Fruit fly (Drosophila melanogaster): Measurements from ENCODE around the gene CG42637.
A peak's percentile ranks its signal among the peaks of the same experiment; 100 is the strongest.

Gene CG42637

dm6 chr3L:19804908-19805307 lies 11.5 kb upstream of the CG42637 start, which contains the start of the genes TORIP and Ccdc58:
Gene TORIP, minus strand, starts transcription at chr3L:19805080.
Gene Ccdc58, plus strand, starts transcription at chr3L:19805181.
- no peak for TF ChIP-seq rn (GFP tag; IDR thresholded peaks at IDR 0.05)
- no peak for TF ChIP-seq gl (tag; optimal IDR thresholded peaks at IDR 0.05)
- TF ChIP-seq CG4496 (GFP tag; IDR thresholded peaks at IDR 0.05), result no peak
- no peak for TF ChIP-seq Ets98B (GFP tag; IDR thresholded peaks at IDR 0.05)
- TF ChIP-seq CG10348 (GFP tag; IDR thresholded peaks at IDR 0.05), result no peak
- TF ChIP-seq CG34367 (tag; optimal IDR thresholded peaks at IDR 0.05), result no peak
- TF ChIP-seq CG8159 (tag; optimal IDR thresholded peaks at IDR 0.05), result no peak
- no peak for TF ChIP-seq CG9948 (tag; optimal IDR thresholded peaks at IDR 0.05)
- TF ChIP-seq fd96Ca (GFP tag; IDR thresholded peaks at IDR 0.05), result no peak
- TF ChIP-seq Snoo (tag; optimal IDR thresholded peaks at IDR 0.05), result no peak
- no peak for TF ChIP-seq CG12605 (GFP tag; IDR thresholded peaks at IDR 0.05)
- TF ChIP-seq CG8301 (tag; optimal IDR thresholded peaks at IDR 0.05), result no peak
- no peak for TF ChIP-seq CG32121 (GFP tag; IDR thresholded peaks at IDR 0.05)

- TF ChIP-seq Pif1B (GFP tag; optimal IDR thresholded peaks at IDR 0.05) (no peak), CG8301 (tag; optimal IDR thresholded peaks at IDR 0.05) (no peak), CG4496 (GFP tag; IDR thresholded peaks at IDR 0.05) (no peak), CG34367 (tag; optimal IDR thresholded peaks at IDR 0.05) (no peak), CG12605 (GFP tag; IDR thresholded peaks at IDR 0.05) (no peak), Snoo (tag; optimal IDR thresholded peaks at IDR 0.05) (no peak), CG13204 (GFP tag; optimal IDR thresholded peaks at IDR 0.05) (no peak), CG14655 (GFP tag; optimal IDR thresholded peaks at IDR 0.05) (no peak), CG10348 (GFP tag; IDR thresholded peaks at IDR 0.05) (no peak), CG17806 (tag; optimal IDR thresholded peaks at IDR 0.05) (no peak)
These were observed 7.7 kb upstream of the CG42637 start, which contains the start of gene CG14102 for dm6 chr3L:19801105-19801504. Gene CG14102, minus strand, starts transcription at chr3L:19801291.

dm6 chr3L:19798978-19799377 lies 5.6 kb upstream of the CG42637 start, which contains the start of gene Ir76a:
Gene Ir76a, plus strand, starts transcription at chr3L:19799278.
- TF ChIP-seq CG12605 (GFP tag; IDR thresholded peaks at IDR 0.05) (no peak), gl (tag; optimal IDR thresholded peaks at IDR 0.05) (no peak), CG34367 (tag; optimal IDR thresholded peaks at IDR 0.05) (no peak), EcR (GFP tag; optimal IDR thresholded peaks at IDR 0.05) (no peak), fd96Ca (GFP tag; IDR thresholded peaks at IDR 0.05) (no peak), CG13204 (GFP tag; optimal IDR thresholded peaks at IDR 0.05) (no peak), Pif1B (GFP tag; optimal IDR thresholded peaks at IDR 0.05) (no peak), CG8301 (tag; optimal IDR thresholded peaks at IDR 0.05) (no peak), Snoo (tag; optimal IDR thresholded peaks at IDR 0.05) (no peak), CG17806 (tag; optimal IDR thresholded peaks at IDR 0.05) (no peak), CG32121 (GFP tag; IDR thresholded peaks at IDR 0.05) (no peak), CG14655 (GFP tag; optimal IDR thresholded peaks at IDR 0.05) (no peak), rn (GFP tag; IDR thresholded peaks at IDR 0.05) (no peak)

- TF ChIP-seq CG4496 (GFP tag; IDR thresholded peaks at IDR 0.05) (peak; percentile 84), CG13204 (GFP tag; optimal IDR thresholded peaks at IDR 0.05) (no peak), CG17806 (tag; optimal IDR thresholded peaks at IDR 0.05) (peak; percentile 82), CG14655 (GFP tag; optimal IDR thresholded peaks at IDR 0.05) (no peak), CG8159 (tag; optimal IDR thresholded peaks at IDR 0.05) (peak; percentile 90), Pif1A (GFP tag; optimal IDR thresholded peaks at IDR 0.05) (peak; percentile 98), CG9948 (tag; optimal IDR thresholded peaks at IDR 0.05) (peak; percentile 85), Snoo (tag; optimal IDR thresholded peaks at IDR 0.05) (peak; percentile 86), fd96Ca (GFP tag; IDR thresholded peaks at IDR 0.05) (peak; percentile 82), gl (tag; optimal IDR thresholded peaks at IDR 0.05) (peak; percentile 50), CG12605 (GFP tag; IDR thresholded peaks at IDR 0.05) (peak; percentile 43; the same call in 1 of the 2 replicates), CG32121 (GFP tag; IDR thresholded peaks at IDR 0.05) (peak; percentile 80), CG34367 (tag; optimal IDR thresholded peaks at IDR 0.05) (peak; percentile 75), CG8301 (tag; optimal IDR thresholded peaks at IDR 0.05) (peak; percentile 89), Pif1B (GFP tag; optimal IDR thresholded peaks at IDR 0.05) (peak; percentile 97), CG15710 (tag; optimal IDR thresholded peaks at IDR 0.05) (peak; percentile 85), rn (GFP tag; IDR thresholded peaks at IDR 0.05) (peak; percentile 10; the same call in 1 of the 2 replicates), Ets98B (GFP tag; IDR thresholded peaks at IDR 0.05) (peak; percentile 78), CG10348 (GFP tag; IDR thresholded peaks at IDR 0.05) (peak; percentile 48; the same call in 1 of the 2 replicates), D1 (tag; optimal IDR thresholded peaks at IDR 0.05) (peak; percentile 84), EcR (GFP tag; optimal IDR thresholded peaks at IDR 0.05) (no peak)
These were observed 934 bp upstream of the CG42637 start for dm6 chr3L:19794203-19794802.

dm6 chr3L:19792717-19793437 lies 492 bp downstream of the CG42637 start:
- peak; percentile 52; the same call in 1 of the 2 replicates for TF ChIP-seq rn (GFP tag; IDR thresholded peaks at IDR 0.05)
- TF ChIP-seq CG17806 (tag; optimal IDR thresholded peaks at IDR 0.05), result no peak
- TF ChIP-seq Snoo (tag; optimal IDR thresholded peaks at IDR 0.05), result no peak
- no peak for TF ChIP-seq CG34367 (tag; optimal IDR thresholded peaks at IDR 0.05)
- no peak for TF ChIP-seq Pif1B (GFP tag; optimal IDR thresholded peaks at IDR 0.05)
- TF ChIP-seq CG13204 (GFP tag; optimal IDR thresholded peaks at IDR 0.05), result peak; percentile 82
- peak; percentile 85 for TF ChIP-seq CG12605 (GFP tag; IDR thresholded peaks at IDR 0.05)
- TF ChIP-seq CG14655 (GFP tag; optimal IDR thresholded peaks at IDR 0.05), result peak; percentile 71
- TF ChIP-seq CG8301 (tag; optimal IDR thresholded peaks at IDR 0.05), result peak; percentile 58
- TF ChIP-seq CG9948 (tag; optimal IDR thresholded peaks at IDR 0.05), result no peak
- TF ChIP-seq EcR (GFP tag; optimal IDR thresholded peaks at IDR 0.05), result no peak
- TF ChIP-seq CG10348 (GFP tag; IDR thresholded peaks at IDR 0.05), result no peak
- TF ChIP-seq CG4496 (GFP tag; IDR thresholded peaks at IDR 0.05), result peak; percentile 78
- TF ChIP-seq CG8159 (tag; optimal IDR thresholded peaks at IDR 0.05), result peak; percentile 35
- TF ChIP-seq gl (tag; optimal IDR thresholded peaks at IDR 0.05), result peak; percentile 64
- peak; percentile 41; the same call in 1 of the 2 replicates for TF ChIP-seq CG32121 (GFP tag; IDR thresholded peaks at IDR 0.05)
- TF ChIP-seq Pif1A (GFP tag; optimal IDR thresholded peaks at IDR 0.05), result no peak
- TF ChIP-seq D1 (tag; optimal IDR thresholded peaks at IDR 0.05), result no peak
- peak; percentile 74 for TF ChIP-seq Ets98B (GFP tag; IDR thresholded peaks at IDR 0.05)
- TF ChIP-seq CG15710 (tag; optimal IDR thresholded peaks at IDR 0.05), result peak; percentile 27
- peak; percentile 81 for TF ChIP-seq fd96Ca (GFP tag; IDR thresholded peaks at IDR 0.05)
